Worm (Caenorhabditis elegans): ENCODE data around the gene C53B7.3.

DNA sequence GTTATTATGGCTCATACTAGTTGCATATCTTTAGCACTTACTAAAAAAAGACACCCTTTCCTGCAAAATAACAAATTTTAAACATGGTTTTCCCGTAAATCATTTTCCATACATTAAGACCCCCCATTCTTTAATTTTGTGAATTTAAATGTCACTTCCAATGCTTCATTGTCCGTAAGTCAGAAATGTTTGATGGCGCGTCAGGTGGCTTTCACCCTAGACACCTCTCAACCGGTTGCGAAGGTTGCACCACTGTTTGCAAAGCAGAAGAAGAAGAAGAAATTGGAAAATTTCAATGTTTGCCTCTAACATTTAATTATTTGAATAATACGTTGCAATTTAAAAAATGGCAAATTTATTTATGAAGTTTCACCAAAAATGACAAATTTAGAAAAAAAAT lies 43.0 kb upstream of the C53B7.3 start:
- TF ChIP-seq blmp-1 (tag; optimal IDR thresholded peaks at IDR 0.05) (no peak), nhr-76 (tag; optimal IDR thresholded peaks at IDR 0.05) (no peak), lin-13 (tag; optimal IDR thresholded peaks at IDR 0.05) (no peak)

Data from whole organism, mixed stage, embryonic.